Fruit fly (Drosophila melanogaster): Measurements from ENCODE around the gene CG14410.

The CG14410 gene

dm6 chrX:14824690-14825469 lies 11.6 kb upstream of the CG14410 start:
- TF ChIP-seq CG14655 (GFP tag; optimal IDR thresholded peaks at IDR 0.05) (no peak), CG4496 (GFP tag; IDR thresholded peaks at IDR 0.05) (0 out of 3 replicates have a peak, but pooled peaks have one; percentile 7)

- TF ChIP-seq CG32121 (GFP tag; IDR thresholded peaks at IDR 0.05) = no peak
- TF ChIP-seq EcR (GFP tag; optimal IDR thresholded peaks at IDR 0.05) = no peak
- no peak for TF ChIP-seq gl (tag; optimal IDR thresholded peaks at IDR 0.05)
- TF ChIP-seq CG13204 (GFP tag; optimal IDR thresholded peaks at IDR 0.05) = no peak
- no peak for TF ChIP-seq fd96Ca (GFP tag; IDR thresholded peaks at IDR 0.05)
- no peak for TF ChIP-seq Pif1A (GFP tag; optimal IDR thresholded peaks at IDR 0.05)
- TF ChIP-seq CG14655 (GFP tag; optimal IDR thresholded peaks at IDR 0.05) = no peak
- TF ChIP-seq Pif1B (GFP tag; optimal IDR thresholded peaks at IDR 0.05) = no peak
- TF ChIP-seq Snoo (tag; optimal IDR thresholded peaks at IDR 0.05) = no peak
- no peak for TF ChIP-seq rn (GFP tag; IDR thresholded peaks at IDR 0.05)
- no peak for TF ChIP-seq Ets98B (GFP tag; IDR thresholded peaks at IDR 0.05)
- TF ChIP-seq CG10348 (GFP tag; IDR thresholded peaks at IDR 0.05) = no peak
- no peak for TF ChIP-seq CG4496 (GFP tag; IDR thresholded peaks at IDR 0.05)
- TF ChIP-seq CG9948 (tag; optimal IDR thresholded peaks at IDR 0.05) = no peak
- no peak for TF ChIP-seq CG8301 (tag; optimal IDR thresholded peaks at IDR 0.05)
- TF ChIP-seq CG12605 (GFP tag; IDR thresholded peaks at IDR 0.05) = no peak
- no peak for TF ChIP-seq CG17806 (tag; optimal IDR thresholded peaks at IDR 0.05)
Observed at dm6 chrX:14825470-14825787, 11.1 kb upstream of the CG14410 start.

dm6 chrX:14825922-14826617 lies 10.5 kb upstream of the CG14410 start, which contains the start of gene rut:
Gene rut, minus strand, starts transcription at chrX:14826073.
- TF ChIP-seq Pif1B (GFP tag; optimal IDR thresholded peaks at IDR 0.05) (peak; percentile 8), CG32121 (GFP tag; IDR thresholded peaks at IDR 0.05) (0 out of 2 replicates have a peak, but pooled peaks have one; percentile 14), CG10348 (GFP tag; IDR thresholded peaks at IDR 0.05) (no peak), CG17806 (tag; optimal IDR thresholded peaks at IDR 0.05) (no peak), CG12605 (GFP tag; IDR thresholded peaks at IDR 0.05) (peak; percentile 31; the same call in 1 of the 2 replicates), Snoo (tag; optimal IDR thresholded peaks at IDR 0.05) (no peak), Ets98B (GFP tag; IDR thresholded peaks at IDR 0.05) (peak; percentile 63), gl (tag; optimal IDR thresholded peaks at IDR 0.05) (no peak), CG34367 (tag; optimal IDR thresholded peaks at IDR 0.05) (no peak), D1 (tag; optimal IDR thresholded peaks at IDR 0.05) (no peak), CG4496 (GFP tag; IDR thresholded peaks at IDR 0.05) (peak; percentile 57; the same call in 2 of the 3 replicates), CG8301 (tag; optimal IDR thresholded peaks at IDR 0.05) (no peak), fd96Ca (GFP tag; IDR thresholded peaks at IDR 0.05) (no peak), rn (GFP tag; IDR thresholded peaks at IDR 0.05) (no peak), Pif1A (GFP tag; optimal IDR thresholded peaks at IDR 0.05) (no peak), CG8159 (tag; optimal IDR thresholded peaks at IDR 0.05) (no peak), EcR (GFP tag; optimal IDR thresholded peaks at IDR 0.05) (no peak), CG13204 (GFP tag; optimal IDR thresholded peaks at IDR 0.05) (no peak), CG14655 (GFP tag; optimal IDR thresholded peaks at IDR 0.05) (no peak), CG15710 (tag; optimal IDR thresholded peaks at IDR 0.05) (no peak), CG9948 (tag; optimal IDR thresholded peaks at IDR 0.05) (no peak)

dm6 chrX:14827643-14828042 lies 8.9 kb upstream of the CG14410 start:
- TF ChIP-seq CG13204 (GFP tag; optimal IDR thresholded peaks at IDR 0.05) (no peak), CG17806 (tag; optimal IDR thresholded peaks at IDR 0.05) (no peak), CG34367 (tag; optimal IDR thresholded peaks at IDR 0.05) (no peak), D1 (tag; optimal IDR thresholded peaks at IDR 0.05) (no peak), rn (GFP tag; IDR thresholded peaks at IDR 0.05) (no peak), CG12605 (GFP tag; IDR thresholded peaks at IDR 0.05) (no peak), CG32121 (GFP tag; IDR thresholded peaks at IDR 0.05) (no peak), Pif1B (GFP tag; optimal IDR thresholded peaks at IDR 0.05) (no peak), CG14655 (GFP tag; optimal IDR thresholded peaks at IDR 0.05) (no peak), fd96Ca (GFP tag; IDR thresholded peaks at IDR 0.05) (no peak), Snoo (tag; optimal IDR thresholded peaks at IDR 0.05) (no peak), Ets98B (GFP tag; IDR thresholded peaks at IDR 0.05) (no peak), CG4496 (GFP tag; IDR thresholded peaks at IDR 0.05) (no peak), CG9948 (tag; optimal IDR thresholded peaks at IDR 0.05) (no peak), CG8301 (tag; optimal IDR thresholded peaks at IDR 0.05) (no peak), CG15710 (tag; optimal IDR thresholded peaks at IDR 0.05) (no peak), CG8159 (tag; optimal IDR thresholded peaks at IDR 0.05) (no peak), Pif1A (GFP tag; optimal IDR thresholded peaks at IDR 0.05) (no peak), CG10348 (GFP tag; IDR thresholded peaks at IDR 0.05) (no peak)

- no peak for TF ChIP-seq Ets98B (GFP tag; IDR thresholded peaks at IDR 0.05)
- no peak for TF ChIP-seq CG8159 (tag; optimal IDR thresholded peaks at IDR 0.05)
- no peak for TF ChIP-seq Pif1A (GFP tag; optimal IDR thresholded peaks at IDR 0.05)
- TF ChIP-seq D1 (tag; optimal IDR thresholded peaks at IDR 0.05) = no peak
- no peak for TF ChIP-seq CG32121 (GFP tag; IDR thresholded peaks at IDR 0.05)
- TF ChIP-seq CG9948 (tag; optimal IDR thresholded peaks at IDR 0.05) = no peak
- no peak; the same call in 1 of the 2 replicates for TF ChIP-seq CG12605 (GFP tag; IDR thresholded peaks at IDR 0.05)
- TF ChIP-seq Pif1B (GFP tag; optimal IDR thresholded peaks at IDR 0.05) = no peak
- no peak for TF ChIP-seq CG14655 (GFP tag; optimal IDR thresholded peaks at IDR 0.05)
- no peak for TF ChIP-seq CG17806 (tag; optimal IDR thresholded peaks at IDR 0.05)
- no peak for TF ChIP-seq CG15710 (tag; optimal IDR thresholded peaks at IDR 0.05)
- no peak for TF ChIP-seq CG8301 (tag; optimal IDR thresholded peaks at IDR 0.05)
- TF ChIP-seq CG13204 (GFP tag; optimal IDR thresholded peaks at IDR 0.05) = no peak
- TF ChIP-seq EcR (GFP tag; optimal IDR thresholded peaks at IDR 0.05) = no peak
- no peak for TF ChIP-seq rn (GFP tag; IDR thresholded peaks at IDR 0.05)
- TF ChIP-seq CG10348 (GFP tag; IDR thresholded peaks at IDR 0.05) = no peak
- TF ChIP-seq fd96Ca (GFP tag; IDR thresholded peaks at IDR 0.05) = no peak
- TF ChIP-seq CG34367 (tag; optimal IDR thresholded peaks at IDR 0.05) = no peak
- no peak for TF ChIP-seq gl (tag; optimal IDR thresholded peaks at IDR 0.05)
Observed at dm6 chrX:14831713-14832561, 4.6 kb upstream of the CG14410 start, which contains the start of gene CG14408. Gene CG14408, minus strand, starts transcription at chrX:14832033.
